Fruit fly (Drosophila melanogaster) whole organism, embryonic: ENCODE data around the gene CG17660.

Experiments used
- BEAF-32 ChIP-seq: fragments of 200-800 bp; sonication (Bioruptor generic); optimal IDR thresholded peaks from 3 replicates; lab custom pipeline; 2017; ENCODE audit warnings: missing biosample characterization, missing genetic modification characterization, mild to moderate bottlenecking, moderate library complexity, missing genetic modification reagents
- CG10274 ChIP-seq: fragments of 200-800 bp; sonication (Bioruptor generic); optimal IDR thresholded peaks from 3 replicates; lab custom pipeline; 2017; ENCODE audit warnings: missing biosample characterization, mild to moderate bottlenecking, missing genetic modification characterization
- CG10462 ChIP-seq: fragments of 200-800 bp; sonication (Bioruptor generic); optimal IDR thresholded peaks from 2 replicates; lab custom pipeline; 2016; ENCODE audit warnings: missing biosample characterization, missing genetic modification characterization
- CG10654 ChIP-seq: fragments of 200-800 bp; sonication (Bioruptor generic); optimal IDR thresholded peaks from 2 replicates; lab custom pipeline; 2016; ENCODE audit warnings: missing biosample characterization, missing genetic modification characterization
- CG10979 ChIP-seq: fragments of 200-800 bp; sonication (Bioruptor generic); optimal IDR thresholded peaks from 2 replicates; lab custom pipeline; 2018; ENCODE audit warnings: missing biosample characterization, mild to moderate bottlenecking, missing genetic modification characterization, moderate library complexity
- CG17829 ChIP-seq: fragments of 200-800 bp; optimal IDR thresholded peaks from 2 replicates; lab custom pipeline; 2019; ENCODE audit warnings: missing biosample characterization, mild to moderate bottlenecking, missing genetic modification characterization, moderate library complexity
- CG2678 ChIP-seq: fragments of 200-800 bp; sonication (Bioruptor generic); optimal IDR thresholded peaks from 3 replicates; lab custom pipeline; 2019; ENCODE audit warnings: missing biosample characterization, mild to moderate bottlenecking, missing genetic modification characterization, moderate library complexity
- CG30403 ChIP-seq: fragments of 200-800 bp; sonication (Bioruptor generic); optimal IDR thresholded peaks from 3 replicates; lab custom pipeline; 2016; ENCODE audit warnings: missing biosample characterization, missing genetic modification characterization
- CG4617 ChIP-seq: fragments of 200-800 bp; sonication (Bioruptor generic); optimal IDR thresholded peaks from 3 replicates; lab custom pipeline; 2016; ENCODE audit warnings: missing biosample characterization, missing genetic modification characterization, borderline replicate concordance
- CG4820 ChIP-seq: fragments of 200-800 bp; sonication (Bioruptor generic); optimal IDR thresholded peaks from 3 replicates; lab custom pipeline; 2016; ENCODE audit warnings: missing biosample characterization, missing genetic modification characterization
- CG6765 ChIP-seq: fragments of 200-800 bp; sonication (Bioruptor generic); optimal IDR thresholded peaks from 3 replicates; lab custom pipeline; 2017; ENCODE audit warnings: missing biosample characterization, mild to moderate bottlenecking, missing genetic modification characterization
- CG8290 ChIP-seq, 3 experiments: fragments of 200-800 bp; sonication (Bioruptor generic); optimal IDR thresholded peaks; 2 replicates each; lab custom pipeline; 2016 to 2019; ENCODE audit warnings: missing biosample characterization in 3 of 3, missing genetic modification characterization in 3 of 3, mild to moderate bottlenecking in 2 of 3, moderate library complexity in 1 of 3
- CG8388 ChIP-seq: fragments of 200-800 bp; sonication (Bioruptor generic); optimal IDR thresholded peaks from 2 replicates; lab custom pipeline; 2019; ENCODE audit warnings: missing biosample characterization, mild to moderate bottlenecking, missing genetic modification characterization, moderate library complexity
- CG8478 ChIP-seq: fragments of >200 bp; optimal IDR thresholded peaks from 2 replicates; lab custom pipeline; 2018
- CG9817 ChIP-seq: fragments of 200-800 bp; sonication (Bioruptor generic); optimal IDR thresholded peaks from 2 replicates; lab custom pipeline; 2018; ENCODE audit warnings: missing biosample characterization, mild to moderate bottlenecking, missing genetic modification characterization, moderate library complexity
- CTCF ChIP-seq: fragments of 200-800 bp; sonication (Bioruptor generic); optimal IDR thresholded peaks from 2 replicates; lab custom pipeline; 2017; ENCODE audit warnings: missing biosample characterization, mild to moderate bottlenecking, missing genetic modification characterization, moderate library complexity
- Chrac-16 ChIP-seq: fragments of 200-800 bp; sonication (Bioruptor generic); optimal IDR thresholded peaks from 3 replicates; lab custom pipeline; 2016; ENCODE audit warnings: missing biosample characterization, missing genetic modification characterization
- CoRest ChIP-seq: fragments of 200-800 bp; sonication (Bioruptor generic); optimal IDR thresholded peaks from 3 replicates; lab custom pipeline; 2018; ENCODE audit warnings: missing biosample characterization, mild to moderate bottlenecking, missing genetic modification characterization, moderate library complexity
- Dip3 ChIP-seq: fragments of 200-800 bp; sonication (Bioruptor generic); optimal IDR thresholded peaks from 3 replicates; lab custom pipeline; 2016; ENCODE audit warnings: missing biosample characterization, missing genetic modification characterization
- Doc3 ChIP-seq: fragments of 200-800 bp; sonication (Bioruptor generic); IDR thresholded peaks from 3 replicates; pipeline ENCODE4 v1.3.6; 2022; ENCODE audit warnings: missing biosample characterization, missing genetic modification characterization; ENCODE audit not compliant: partially characterized antibody
- Eip74EF ChIP-seq, 2 experiments: fragments of 200-800 bp in 1 of 2; fragments of >200 bp in 1 of 2; sonication (Bioruptor generic) in 1 of 2; optimal IDR thresholded peaks; 2 replicates each; lab custom pipeline; 2017 to 2019; ENCODE audit warnings: missing biosample characterization in 2 of 2, missing genetic modification characterization in 2 of 2, mild to moderate bottlenecking in 1 of 2, moderate library complexity in 1 of 2
- HLHmδ ChIP-seq: fragments of 200-800 bp; sonication (Bioruptor generic); optimal IDR thresholded peaks from 2 replicates; lab custom pipeline; 2018; ENCODE audit warnings: missing biosample characterization, mild to moderate bottlenecking, missing genetic modification characterization, moderate library complexity
- Hand ChIP-seq: fragments of 200-800 bp; sonication (Bioruptor generic); optimal IDR thresholded peaks from 2 replicates; lab custom pipeline; 2017; ENCODE audit warnings: mild to moderate bottlenecking, missing biosample characterization, missing genetic modification reagents, missing genetic modification characterization
- HmgD ChIP-seq: fragments of 200-800 bp; sonication (Bioruptor generic); optimal IDR thresholded peaks from 3 replicates; lab custom pipeline; 2016; ENCODE audit warnings: missing biosample characterization, missing genetic modification characterization
- Hr39 ChIP-seq: fragments of >200 bp; optimal IDR thresholded peaks from 2 replicates; lab custom pipeline; 2017
- Hr78 ChIP-seq, 2 experiments: fragments of 200-800 bp in 1 of 2; fragments of >200 bp in 1 of 2; sonication (Bioruptor generic) in 1 of 2; optimal IDR thresholded peaks; 2 replicates each; lab custom pipeline; 2017 to 2019; ENCODE audit warnings: missing biosample characterization in 2 of 2, missing genetic modification characterization in 2 of 2, mild to moderate bottlenecking in 1 of 2, moderate library complexity in 1 of 2
- Hsf ChIP-seq: fragments of 200-800 bp; sonication (Bioruptor generic); optimal IDR thresholded peaks from 3 replicates; lab custom pipeline; 2016; ENCODE audit warnings: missing biosample characterization, missing genetic modification characterization
- MBD-R2 ChIP-seq: fragments of 200-800 bp; sonication (Bioruptor generic); IDR thresholded peaks from 2 replicates; pipeline ENCODE4 v1.3.6; 2022; ENCODE audit warnings: missing biosample characterization, missing genetic modification characterization
- Meics ChIP-seq: fragments of 200-800 bp; sonication (Bioruptor generic); optimal IDR thresholded peaks from 2 replicates; lab custom pipeline; 2017; ENCODE audit warnings: missing biosample characterization, mild to moderate bottlenecking, missing genetic modification characterization
- Nf-YA ChIP-seq: fragments of 200-800 bp; sonication (Bioruptor generic); IDR thresholded peaks from 2 replicates; pipeline ENCODE4 v1.3.6; 2022; ENCODE audit warnings: missing biosample characterization, missing genetic modification characterization
- Oaz ChIP-seq: fragments of 200-800 bp; sonication (Bioruptor generic); IDR thresholded peaks from 2 replicates; pipeline ENCODE4 v1.3.6; 2022; ENCODE audit warnings: missing biosample characterization, missing genetic modification characterization
- Rx ChIP-seq: fragments of 200-800 bp; sonication (Bioruptor generic); IDR thresholded peaks from 2 replicates; pipeline ENCODE4 v1.3.6; 2022; ENCODE audit warnings: missing biosample characterization, missing genetic modification characterization
- Six4 ChIP-seq: fragments of 200-800 bp; sonication (Bioruptor generic); optimal IDR thresholded peaks from 2 replicates; lab custom pipeline; 2016; ENCODE audit warnings: missing biosample characterization, missing genetic modification characterization
- Usf ChIP-seq: fragments of 200-800 bp; sonication (Bioruptor generic); optimal IDR thresholded peaks from 2 replicates; lab custom pipeline; 2017; ENCODE audit warnings: missing genotype, missing biosample characterization, missing genetic modification characterization
- bab2 ChIP-seq: fragments of 200-800 bp; sonication (Bioruptor generic); optimal IDR thresholded peaks from 2 replicates; lab custom pipeline; 2016; ENCODE audit warnings: missing biosample characterization, missing genetic modification characterization
- bcd ChIP-seq: fragments of 200-800 bp; sonication (Bioruptor generic); optimal IDR thresholded peaks from 2 replicates; lab custom pipeline; 2017; ENCODE audit warnings: missing biosample characterization, mild to moderate bottlenecking, missing genetic modification characterization
- bsh ChIP-seq, 2 experiments: fragments of 200-800 bp; sonication (Bioruptor generic); optimal IDR thresholded peaks; 2 replicates each; lab custom pipeline; 2017 to 2018; ENCODE audit warnings: mild to moderate bottlenecking in 2 of 2, missing biosample characterization in 2 of 2, missing genetic modification characterization in 2 of 2, moderate library complexity in 1 of 2
- cg ChIP-seq: fragments of 200-800 bp; sonication (Bioruptor generic); optimal IDR thresholded peaks from 3 replicates; lab custom pipeline; 2019; ENCODE audit warnings: missing biosample characterization, mild to moderate bottlenecking, missing genetic modification characterization, moderate library complexity
- dm ChIP-seq: fragments of 200-800 bp; sonication (Bioruptor generic); optimal IDR thresholded peaks from 3 replicates; lab custom pipeline; 2016; ENCODE audit warnings: missing biosample characterization, missing genetic modification characterization
- fd102C ChIP-seq: fragments of 200-800 bp; sonication (Bioruptor generic); optimal IDR thresholded peaks from 2 replicates; lab custom pipeline; 2018; ENCODE audit warnings: missing biosample characterization, mild to moderate bottlenecking, missing genetic modification characterization, moderate library complexity
- gcm2 ChIP-seq: fragments of 200-800 bp; sonication (Bioruptor generic); optimal IDR thresholded peaks from 2 replicates; lab custom pipeline; 2016; ENCODE audit warnings: missing biosample characterization, missing genetic modification characterization
- hth ChIP-seq: fragments of >200 bp; optimal IDR thresholded peaks from 2 replicates; lab custom pipeline; 2017; ENCODE audit warnings: inconsistent platforms
- ind ChIP-seq: fragments of 200-800 bp; sonication (Bioruptor generic); optimal IDR thresholded peaks from 3 replicates; lab custom pipeline; 2016; ENCODE audit warnings: missing biosample characterization, missing genetic modification characterization
- kah ChIP-seq: fragments of 200-800 bp; sonication (Bioruptor generic); optimal IDR thresholded peaks from 2 replicates; lab custom pipeline; 2018; ENCODE audit warnings: missing biosample characterization, mild to moderate bottlenecking, missing genetic modification characterization
- kni ChIP-seq: fragments of 200-800 bp; sonication (Bioruptor generic); optimal IDR thresholded peaks from 3 replicates; lab custom pipeline; 2017; ENCODE audit warnings: mild to moderate bottlenecking, missing biosample characterization, missing genetic modification reagents, missing genetic modification characterization
- pb ChIP-seq: fragments of 200-800 bp; sonication (Bioruptor generic); optimal IDR thresholded peaks from 3 replicates; lab custom pipeline; 2016; ENCODE audit warnings: missing biosample characterization, missing genetic modification characterization
- pzg ChIP-seq: fragments of 200-800 bp; sonication (Bioruptor generic); optimal IDR thresholded peaks from 3 replicates; lab custom pipeline; 2018; ENCODE audit warnings: missing biosample characterization, mild to moderate bottlenecking, missing genetic modification characterization, moderate library complexity
- ssp ChIP-seq: fragments of 200-800 bp; sonication (Bioruptor generic); IDR thresholded peaks from 2 replicates; pipeline ENCODE4 v1.3.6; 2022; ENCODE audit warnings: missing biosample characterization, missing genetic modification characterization
- tap ChIP-seq: fragments of 200-800 bp; optimal IDR thresholded peaks from 3 replicates; lab custom pipeline; 2019; ENCODE audit warnings: missing biosample characterization, mild to moderate bottlenecking, missing genetic modification characterization, moderate library complexity
- tio ChIP-seq: fragments of 200-800 bp; sonication (Bioruptor generic); optimal IDR thresholded peaks from 2 replicates; lab custom pipeline; 2017; ENCODE audit warnings: missing biosample characterization, missing genetic modification characterization, inconsistent platforms
- tna ChIP-seq: fragments of 200-800 bp; sonication (Bioruptor generic); IDR thresholded peaks from 2 replicates; pipeline ENCODE4 v1.3.6; 2022; ENCODE audit warnings: missing biosample characterization, missing genetic modification characterization; ENCODE audit not compliant: partially characterized antibody
- zfh1 ChIP-seq: fragments of 200-800 bp; sonication (Bioruptor generic); IDR thresholded peaks from 3 replicates; pipeline ENCODE4 v1.3.6; 2022; ENCODE audit warnings: missing biosample characterization, missing genetic modification characterization

CG17660 gene

dm6 chr2L:1710224-1710623 lies at the start of gene CG17660, which contains the start of gene mRpL48 (continued):
- TF ChIP-seq Six4 (GFP tag; lab: Kevin White, UChicago), result no peak
- no peak for TF ChIP-seq gcm2 (GFP tag; lab: Kevin White, UChicago)
- TF ChIP-seq ind (GFP tag; lab: Kevin White, UChicago), result no peak
- no peak for TF ChIP-seq tio (GFP tag; lab: Kevin White, UChicago)
- no peak for TF ChIP-seq Nf-YA (GFP tag; lab: Robert Waterston, UW)
- no peak for TF ChIP-seq CG9817 (tag; lab: Kevin White, UChicago)
- no peak for TF ChIP-seq Hsf (GFP tag; lab: Kevin White, UChicago)
- TF ChIP-seq CG8290 (GFP tag; optimal IDR thresholded peaks at IDR 0.05; lab: Kevin White, UChicago), result peak; percentile 11
- no peak for TF ChIP-seq CG8290 (tag; optimal IDR thresholded peaks at IDR 0.05; lab: Kevin White, UChicago)
- no peak for TF ChIP-seq cg (GFP tag; lab: Kevin White, UChicago)
- peak; percentile 1 for TF ChIP-seq CG10979 (tag; lab: Kevin White, UChicago)
- no peak for TF ChIP-seq Usf (GFP tag; lab: Kevin White, UChicago)
- no peak for TF ChIP-seq Oaz (GFP tag; lab: Robert Waterston, UW)
- no peak for TF ChIP-seq CG6765 (GFP tag; lab: Kevin White, UChicago)
- no peak for TF ChIP-seq CG10654
- no peak for TF ChIP-seq zfh1 (GFP tag; lab: Robert Waterston, UW)
- no peak for TF ChIP-seq HmgD (GFP tag; lab: Kevin White, UChicago)
- peak; percentile 24; the same call in 1 of the 3 replicates for TF ChIP-seq Doc3
- TF ChIP-seq Chrac-16 (GFP tag; lab: Kevin White, UChicago), result no peak
- TF ChIP-seq pzg, result peak; percentile 92
- TF ChIP-seq CG8478 (lab: Kevin White, UChicago), result no peak
- TF ChIP-seq BEAF-32 (GFP tag; lab: Kevin White, UChicago), result peak; percentile 64
- TF ChIP-seq hth (lab: Kevin White, UChicago), result no peak
- TF ChIP-seq CG10274 (GFP tag; lab: Kevin White, UChicago), result no peak
- no peak for TF ChIP-seq HLHmδ (GFP tag; lab: Kevin White, UChicago)
- TF ChIP-seq Rx (GFP tag; lab: Robert Waterston, UW), result no peak
- peak; percentile 11 for TF ChIP-seq bcd (GFP tag; lab: Kevin White, UChicago)
- no peak for TF ChIP-seq bab2
- peak; percentile 98 for TF ChIP-seq MBD-R2 (GFP tag; lab: Robert Waterston, UW)
- no peak for TF ChIP-seq Hr39
- no peak for TF ChIP-seq pb
- TF ChIP-seq kni (GFP tag; lab: Kevin White, UChicago), result peak; percentile 12
- TF ChIP-seq CG17829 (tag; lab: Kevin White, UChicago), result peak; percentile 58
- peak; percentile 89 for TF ChIP-seq CG4617 (GFP tag; lab: Kevin White, UChicago)
- peak; percentile 56 for TF ChIP-seq tna (GFP tag; lab: Robert Waterston, UW)
- peak; percentile 28 for TF ChIP-seq Meics (GFP tag; lab: Kevin White, UChicago)
- peak in 1 of 2 experiments; percentile 13 for TF ChIP-seq bsh (GFP tag; optimal IDR thresholded peaks at IDR 0.05; lab: Kevin White, UChicago)
- TF ChIP-seq CG30403 (GFP tag; lab: Kevin White, UChicago), result no peak
- TF ChIP-seq Hr78 (GFP tag; optimal IDR thresholded peaks at IDR 0.05; lab: Kevin White, UChicago), result no peak
- no peak for TF ChIP-seq CG8388
- peak; percentile 41 for TF ChIP-seq dm (GFP tag; lab: Kevin White, UChicago)
- TF ChIP-seq ssp (GFP tag; lab: Robert Waterston, UW), result no peak
- TF ChIP-seq CG2678, result no peak
- TF ChIP-seq CG10462 (GFP tag; lab: Kevin White, UChicago), result no peak
- no peak for TF ChIP-seq fd102C (GFP tag; lab: Kevin White, UChicago)
- TF ChIP-seq Eip74EF (GFP tag; optimal IDR thresholded peaks at IDR 0.05; lab: Kevin White, UChicago), result peak in 1 of 2 experiments; percentile 42
- TF ChIP-seq tap, result no peak
- TF ChIP-seq Dip3, result peak; percentile 15
- peak; percentile 11 for TF ChIP-seq CTCF (GFP tag; lab: Kevin White, UChicago)
- no peak for TF ChIP-seq Hand (GFP tag; lab: Kevin White, UChicago)
- TF ChIP-seq CoRest, result no peak
- no peak for TF ChIP-seq CG4820 (GFP tag; lab: Kevin White, UChicago)
- no peak for TF ChIP-seq kah
